Fruit fly (Drosophila melanogaster): ENCODE measurements around the gene AP-2sigma.

dm6 chr3R:21293833-21294232, 24.0 kb upstream of the AP-2sigma start, which contains the start of gene SIFaR:
- TF ChIP-seq dl (GFP tag; optimal IDR thresholded peaks at IDR 0.05; ENCODE audit: insufficient read depth in 1 of 2, partially characterized antibody in 2 of 2) (no peak), Abd-B (GFP tag; optimal IDR thresholded peaks at IDR 0.05) (no peak), psq (GFP tag; optimal IDR thresholded peaks at IDR 0.05) (no peak), tai (GFP tag; optimal IDR thresholded peaks at IDR 0.05) (no peak), Rel (GFP tag; optimal IDR thresholded peaks at IDR 0.05) (no peak), Rel (tag; optimal IDR thresholded peaks at IDR 0.05) (no peak), dsf (GFP tag; optimal IDR thresholded peaks at IDR 0.05; ENCODE audit: borderline replicate concordance) (no peak), Hr83 (GFP tag; optimal IDR thresholded peaks at IDR 0.05; ENCODE audit: poor library complexity, severe bottlenecking) (no peak), pan (optimal IDR thresholded peaks at IDR 0.05) (no peak), dmrt93B (GFP tag; optimal IDR thresholded peaks at IDR 0.05) (no peak), Hr78 (GFP tag; optimal IDR thresholded peaks at IDR 0.05) (no peak), br (GFP tag; optimal IDR thresholded peaks at IDR 0.05) (no peak), fru (GFP tag; optimal IDR thresholded peaks at IDR 0.05) (no peak)
